Worm (Caenorhabditis elegans): ENCODE data around the gene rnp-9.

The rnp-9 gene

DNA sequence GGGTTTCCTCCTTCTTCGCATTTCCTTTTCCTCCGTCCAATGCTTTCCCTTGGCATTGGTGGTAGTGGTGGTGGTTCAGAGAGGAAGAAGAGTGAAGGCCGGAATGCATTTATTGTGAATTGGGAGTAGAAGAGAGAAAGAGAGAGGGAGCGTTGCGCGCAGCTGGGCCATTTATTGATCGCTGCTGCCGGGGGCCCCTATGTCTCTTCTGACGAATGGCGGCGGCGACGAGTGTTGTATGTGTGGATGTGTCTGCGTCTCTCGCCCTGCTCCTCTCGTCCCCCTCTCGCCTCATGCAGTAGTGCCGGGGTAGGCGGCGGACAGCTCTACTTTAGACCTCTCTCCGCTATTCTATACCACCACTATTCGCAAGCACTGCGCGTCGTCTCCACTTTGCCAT is 20.5 kb upstream of the rnp-9 start, which contains the start of gene unc-115 (continued):
- TF ChIP-seq ztf-6 (GFP tag; IDR thresholded peaks at IDR 0.05) (no peak), Y79H2A.3 (GFP tag; conservative IDR thresholded peaks at IDR 0.05) (no peak), ceh-40 (GFP tag; IDR thresholded peaks at IDR 0.05) (no peak), attf-6 (GFP tag; IDR thresholded peaks at IDR 0.05) (no peak), nfyb-1 (GFP tag; IDR thresholded peaks at IDR 0.05) (peak; percentile 62; the same call in 1 of the 2 replicates), chd-7 (tag; optimal IDR thresholded peaks at IDR 0.05) (peak; percentile 31), let-526 (GFP tag; IDR thresholded peaks at IDR 0.05) (no peak), B0019.2 (GFP tag; conservative IDR thresholded peaks at IDR 0.05) (no peak), lir-1 (GFP tag; conservative IDR thresholded peaks at IDR 0.05) (no peak), him-1 (tag; optimal IDR thresholded peaks at IDR 0.05) (no peak), hlh-26 (GFP tag; conservative IDR thresholded peaks at IDR 0.05) (no peak), lin-40 (tag; optimal IDR thresholded peaks at IDR 0.05) (peak; percentile 80), ZK185.1 (tag; optimal IDR thresholded peaks at IDR 0.05; ENCODE audit: poor library complexity, severe bottlenecking) (peak; percentile 59), madf-8 (GFP tag; conservative IDR thresholded peaks at IDR 0.05) (no peak), xnd-1 (tag; optimal IDR thresholded peaks at IDR 0.05) (no peak), lsy-27 (tag; optimal IDR thresholded peaks at IDR 0.05; ENCODE audit: borderline replicate concordance, insufficient read depth) (no peak), ztf-18 (tag; optimal IDR thresholded peaks at IDR 0.05) (no peak), rec-8 (tag; optimal IDR thresholded peaks at IDR 0.05) (no peak), somi-1 (GFP tag; optimal IDR thresholded peaks at IDR 0.05) (peak; percentile 60), F22D6.2 (tag; optimal IDR thresholded peaks at IDR 0.05) (no peak), B0261.1 (tag; optimal IDR thresholded peaks at IDR 0.05) (peak; percentile 30), nfya-2 (GFP tag; IDR thresholded peaks at IDR 0.05) (no peak), zfh-2 (GFP tag; conservative IDR thresholded peaks at IDR 0.05) (peak; percentile 99), athp-1 (tag; optimal IDR thresholded peaks at IDR 0.05) (peak; percentile 55), ccch-3 (GFP tag; optimal IDR thresholded peaks at IDR 0.05) (no peak), bed-1 (GFP tag; IDR thresholded peaks at IDR 0.05) (no peak), Y53G8AR.9 (GFP tag; conservative IDR thresholded peaks at IDR 0.05) (no peak; the same call in 1 of the 2 replicates), fkh-3 (tag; optimal IDR thresholded peaks at IDR 0.05) (no peak), egl-18 (GFP tag; IDR thresholded peaks at IDR 0.05) (no peak), egl-44 (GFP tag; IDR thresholded peaks at IDR 0.05) (peak; percentile 53; the same call in 1 of the 2 replicates), hmg-20 (GFP tag; IDR thresholded peaks at IDR 0.05) (no peak), attf-3 (GFP tag; conservative IDR thresholded peaks at IDR 0.05) (no peak), D2030.7 (GFP tag; IDR thresholded peaks at IDR 0.05) (no peak), sptf-2 (GFP tag; optimal IDR thresholded peaks at IDR 0.05) (no peak), ceh-91 (GFP tag; IDR thresholded peaks at IDR 0.05) (no peak), dox-1 (GFP tag; IDR thresholded peaks at IDR 0.05) (peak; percentile 81; the same call in 1 of the 2 replicates), gei-17 (GFP tag; optimal IDR thresholded peaks at IDR 0.05) (peak; percentile 53), atf-7 (tag; optimal IDR thresholded peaks at IDR 0.05) (peak; percentile 49), sdz-38 (tag; optimal IDR thresholded peaks at IDR 0.05) (no peak), Y67H2A.10 (GFP tag; conservative IDR thresholded peaks at IDR 0.05) (no peak), tbp1 (GFP tag; optimal IDR thresholded peaks at IDR 0.05) (peak; percentile 60), F33H1.4 (GFP tag; IDR thresholded peaks at IDR 0.05) (no peak), Y53F4B.3 (GFP tag; IDR thresholded peaks at IDR 0.05) (no peak), unc-62 (GFP tag; optimal IDR thresholded peaks at IDR 0.05) (peak; percentile 48), Y95B8A.8 (GFP tag; IDR thresholded peaks at IDR 0.05) (no peak), nhr-179 (tag; optimal IDR thresholded peaks at IDR 0.05) (no peak), K11D2.4 (GFP tag; IDR thresholded peaks at IDR 0.05) (peak; percentile 63; the same call in 1 of the 2 replicates), repo-1 (tag; optimal IDR thresholded peaks at IDR 0.05) (peak; percentile 55), lin-35 (GFP tag; optimal IDR thresholded peaks at IDR 0.05) (peak in 1 of 3 experiments; percentile 27)
